Worm (Caenorhabditis elegans) whole organism, L3 larva: ENCODE data around the gene Y48B6A.5.

ENCODE experiments used
- R02D3.7 ChIP-seq: fragments of 150-350 bp; optimal IDR thresholded peaks from 2 replicates; lab custom pipeline; 2014; ENCODE audit warnings: missing biosample characterization, missing genetic modification characterization
- ZK546.5 ChIP-seq: sonication (generic microtip); optimal IDR thresholded peaks from 2 replicates; lab custom pipeline; 2017; ENCODE audit warnings: missing biosample characterization, missing genetic modification characterization
- aly-2 ChIP-seq: fragments of 150-350 bp; optimal IDR thresholded peaks from 2 replicates; lab custom pipeline; 2014; ENCODE audit warnings: missing biosample characterization, missing genetic modification characterization
- ama-1 ChIP-seq: fragments of 150-350 bp; optimal IDR thresholded peaks from 2 replicates; lab custom pipeline; 2018
- ceh-16 ChIP-seq: sonication (generic microtip); optimal IDR thresholded peaks from 2 replicates; lab custom pipeline; 2017; ENCODE audit warnings: missing biosample characterization, missing genetic modification characterization
- ceh-28 ChIP-seq: fragments of 150-350 bp; optimal IDR thresholded peaks from 2 replicates; lab custom pipeline; 2014; ENCODE audit warnings: missing biosample characterization, missing genetic modification reagents, missing genetic modification characterization
- ceh-82 ChIP-seq: fragments of 150-350 bp; optimal IDR thresholded peaks from 2 replicates; lab custom pipeline; 2014; ENCODE audit warnings: missing biosample characterization, missing genetic modification characterization
- ceh-9 ChIP-seq: sonication (generic microtip); optimal IDR thresholded peaks from 2 replicates; lab custom pipeline; 2018; ENCODE audit warnings: missing biosample characterization, missing genetic modification characterization
- daf-12 ChIP-seq: fragments of 150-350 bp; optimal IDR thresholded peaks from 2 replicates; lab custom pipeline; 2014; ENCODE audit warnings: missing biosample characterization, missing genetic modification reagents, missing genetic modification characterization
- egl-27 ChIP-seq: sonication (generic microtip); optimal IDR thresholded peaks from 4 replicates; lab custom pipeline; 2017; ENCODE audit warnings: missing biosample characterization, missing genetic modification reagents, missing genetic modification characterization
- egl-5 ChIP-seq: fragments of 150-350 bp; optimal IDR thresholded peaks from 2 replicates; lab custom pipeline; 2017; ENCODE audit warnings: missing biosample characterization, missing genetic modification reagents, missing genetic modification characterization, inconsistent platforms
- elt-1 ChIP-seq: fragments of 150-350 bp; optimal IDR thresholded peaks from 2 replicates; lab custom pipeline; 2014; ENCODE audit warnings: missing biosample characterization, missing genetic modification characterization
- elt-2 ChIP-seq: sonication (generic microtip); optimal IDR thresholded peaks from 2 replicates; lab custom pipeline; 2016; ENCODE audit warnings: missing genetic modification reagents, mild to moderate bottlenecking, missing genetic modification characterization, missing compliant biosample characterization
- elt-3 ChIP-seq, 3 experiments: fragments of 150-350 bp in 1 of 3; sonication (generic microtip) in 2 of 3; optimal IDR thresholded peaks; 2 replicates in 2 of 3; 4 replicates in 1 of 3; lab custom pipeline; 2014 to 2017; ENCODE audit warnings: missing biosample characterization in 3 of 3, missing genetic modification characterization in 3 of 3
- eor-1 ChIP-seq, 2 experiments: fragments of 150-350 bp; optimal IDR thresholded peaks; 2 replicates each; lab custom pipeline; 2014 to 2018; ENCODE audit warnings: missing biosample characterization in 2 of 2, missing genetic modification characterization in 2 of 2
- fkh-10 ChIP-seq: sonication (generic microtip); optimal IDR thresholded peaks from 2 replicates; lab custom pipeline; 2017; ENCODE audit warnings: missing biosample characterization, missing genetic modification reagents, missing genetic modification characterization
- fkh-2 ChIP-seq: fragments of 150-350 bp; optimal IDR thresholded peaks from 2 replicates; lab custom pipeline; 2014; ENCODE audit warnings: missing biosample characterization, missing genetic modification reagents, missing genetic modification characterization
- hmg-11 ChIP-seq: sonication (generic microtip); optimal IDR thresholded peaks from 2 replicates; lab custom pipeline; 2016; ENCODE audit warnings: missing genetic modification characterization, missing compliant biosample characterization
- jun-1 ChIP-seq: fragments of 150-350 bp; optimal IDR thresholded peaks from 2 replicates; lab custom pipeline; 2014; ENCODE audit warnings: missing biosample characterization, missing genetic modification reagents, missing genetic modification characterization
- lin-15B ChIP-seq: fragments of 150-350 bp; optimal IDR thresholded peaks from 2 replicates; lab custom pipeline; 2014; ENCODE audit warnings: missing biosample characterization, missing genetic modification characterization
- lin-39 ChIP-seq: fragments of 150-350 bp; optimal IDR thresholded peaks from 2 replicates; lab custom pipeline; 2018; ENCODE audit warnings: missing biosample characterization, missing genetic modification reagents, missing genetic modification characterization
- lsy-12 ChIP-seq: sonication (generic microtip); optimal IDR thresholded peaks from 2 replicates; lab custom pipeline; 2016; ENCODE audit warnings: mild to moderate bottlenecking, missing genetic modification characterization, missing compliant biosample characterization
- mdl-1 ChIP-seq: fragments of 150-350 bp; optimal IDR thresholded peaks from 2 replicates; lab custom pipeline; 2014; ENCODE audit warnings: missing biosample characterization, missing genetic modification characterization
- mml-1 ChIP-seq: fragments of 150-350 bp; sonication (generic microtip); optimal IDR thresholded peaks from 3 replicates; lab custom pipeline; 2014; ENCODE audit warnings: missing biosample characterization, missing genetic modification characterization
- nfya-1 ChIP-seq: sonication (generic microtip); optimal IDR thresholded peaks from 2 replicates; lab custom pipeline; 2017; ENCODE audit warnings: missing genetic modification characterization, mild to moderate bottlenecking, missing compliant biosample characterization, antibody characterized with exemption, moderate library complexity; ENCODE audit not compliant: insufficient read depth
- nhr-11 ChIP-seq: fragments of 150-350 bp; optimal IDR thresholded peaks from 2 replicates; lab custom pipeline; 2014; ENCODE audit warnings: missing biosample characterization, missing genetic modification characterization
- nhr-12 ChIP-seq: fragments of 150-350 bp; optimal IDR thresholded peaks from 2 replicates; lab custom pipeline; 2014; ENCODE audit warnings: missing biosample characterization, missing genetic modification characterization
- nhr-23 ChIP-seq: fragments of 150-350 bp; optimal IDR thresholded peaks from 2 replicates; lab custom pipeline; 2014; ENCODE audit warnings: missing biosample characterization, missing genetic modification reagents, missing genetic modification characterization
- nhr-237 ChIP-seq: fragments of 150-350 bp; optimal IDR thresholded peaks from 2 replicates; lab custom pipeline; 2014; ENCODE audit warnings: missing biosample characterization, missing genetic modification characterization
- nhr-25 ChIP-seq: sonication (generic microtip); optimal IDR thresholded peaks from 2 replicates; lab custom pipeline; 2017; ENCODE audit warnings: missing biosample characterization, missing genetic modification characterization
- nhr-28 ChIP-seq: fragments of 150-350 bp; optimal IDR thresholded peaks from 2 replicates; lab custom pipeline; 2014; ENCODE audit warnings: missing biosample characterization, missing genetic modification characterization
- nhr-43 ChIP-seq: sonication (generic microtip); optimal IDR thresholded peaks from 2 replicates; lab custom pipeline; 2016; ENCODE audit warnings: mild to moderate bottlenecking, missing genetic modification characterization, missing compliant biosample characterization; ENCODE audit not compliant: poor library complexity, severe bottlenecking
- nhr-67 ChIP-seq: fragments of 150-350 bp; optimal IDR thresholded peaks from 2 replicates; lab custom pipeline; 2014; ENCODE audit warnings: missing biosample characterization, missing genetic modification characterization
- nhr-76 ChIP-seq: fragments of 150-350 bp; sonication (generic microtip); optimal IDR thresholded peaks from 5 replicates; lab custom pipeline; 2014; ENCODE audit warnings: missing biosample characterization, missing genetic modification characterization
- nhr-77 ChIP-seq: fragments of 150-350 bp; optimal IDR thresholded peaks from 2 replicates; lab custom pipeline; 2014; ENCODE audit warnings: missing biosample characterization, missing genetic modification characterization
- pha-4 ChIP-seq: fragments of 150-350 bp; optimal IDR thresholded peaks from 2 replicates; lab custom pipeline; 2014; ENCODE audit warnings: missing biosample characterization, missing genetic modification reagents, missing genetic modification characterization
- pqm-1 ChIP-seq: fragments of 150-350 bp; optimal IDR thresholded peaks from 2 replicates; lab custom pipeline; 2017; ENCODE audit warnings: missing biosample characterization, missing genetic modification characterization, inconsistent platforms
- sea-2 ChIP-seq: fragments of 150-350 bp; sonication (generic microtip); optimal IDR thresholded peaks from 4 replicates; lab custom pipeline; 2014; ENCODE audit warnings: missing biosample characterization, missing genetic modification reagents, missing genetic modification characterization
- skn-1 ChIP-seq: fragments of 150-350 bp; optimal IDR thresholded peaks from 2 replicates; lab custom pipeline; 2014; ENCODE audit warnings: missing biosample characterization, missing genetic modification characterization
- snpc-4 ChIP-seq: fragments of 150-350 bp; optimal IDR thresholded peaks from 2 replicates; lab custom pipeline; 2014; ENCODE audit warnings: missing biosample characterization, missing genetic modification characterization
- tbx-2 ChIP-seq: sonication (generic microtip); optimal IDR thresholded peaks from 2 replicates; lab custom pipeline; 2016; ENCODE audit warnings: mild to moderate bottlenecking, missing genetic modification characterization, missing compliant biosample characterization
- unc-39 ChIP-seq: sonication (generic microtip); optimal IDR thresholded peaks from 4 replicates; lab custom pipeline; 2017; ENCODE audit warnings: missing biosample characterization, missing genetic modification characterization
- unc-62 ChIP-seq: fragments of 150-350 bp; sonication (generic microtip); optimal IDR thresholded peaks from 4 replicates; lab custom pipeline; 2014; ENCODE audit warnings: missing biosample characterization, missing genetic modification reagents, missing genetic modification characterization
- zag-1 ChIP-seq: fragments of 150-350 bp; optimal IDR thresholded peaks from 2 replicates; lab custom pipeline; 2014; ENCODE audit warnings: missing biosample characterization, missing genetic modification characterization
- ztf-11 ChIP-seq: fragments of 150-350 bp; optimal IDR thresholded peaks from 2 replicates; lab custom pipeline; 2014; ENCODE audit warnings: missing biosample characterization, missing genetic modification characterization
- ztf-4 ChIP-seq: fragments of 150-350 bp; optimal IDR thresholded peaks from 2 replicates; lab custom pipeline; 2014; ENCODE audit warnings: missing biosample characterization, missing genetic modification characterization

Gene Y48B6A.5

DNA sequence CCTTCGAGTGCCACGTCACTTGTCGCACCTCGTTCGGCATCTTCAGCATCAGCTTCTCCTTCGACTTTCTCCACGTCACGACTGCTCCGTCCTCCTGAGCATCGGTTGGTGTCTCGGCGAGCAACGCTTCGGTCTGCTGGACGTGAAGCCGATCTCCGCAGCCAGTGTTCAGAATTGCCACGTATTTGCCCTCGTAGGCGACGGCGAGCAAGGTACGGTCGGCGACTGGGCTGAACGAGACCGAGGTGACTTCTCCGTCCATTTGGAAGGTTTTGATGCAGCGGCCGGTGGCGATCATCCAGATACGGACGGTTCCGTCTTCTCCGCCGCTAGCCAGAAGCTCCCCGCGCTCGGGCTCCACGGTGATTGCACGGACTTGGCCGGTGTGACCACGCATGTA, 22.7 kb downstream of the Y48B6A.5 start:
- TF ChIP-seq nhr-25 (no peak), nhr-77 (no peak), nhr-76 (no peak), aly-2 (tag; lab: Kevin White, UChicago) (no peak), lsy-12 (tag; lab: Kevin White, UChicago) (no peak), hmg-11 (no peak), unc-62 (GFP tag; lab: Kevin White, UChicago) (no peak), ceh-9 (tag; lab: Kevin White, UChicago) (no peak), elt-2 (tag; lab: Kevin White, UChicago) (no peak), tbx-2 (tag; lab: Kevin White, UChicago) (no peak), nfya-1 (tag; lab: Kevin White, UChicago) (no peak)

DNA sequence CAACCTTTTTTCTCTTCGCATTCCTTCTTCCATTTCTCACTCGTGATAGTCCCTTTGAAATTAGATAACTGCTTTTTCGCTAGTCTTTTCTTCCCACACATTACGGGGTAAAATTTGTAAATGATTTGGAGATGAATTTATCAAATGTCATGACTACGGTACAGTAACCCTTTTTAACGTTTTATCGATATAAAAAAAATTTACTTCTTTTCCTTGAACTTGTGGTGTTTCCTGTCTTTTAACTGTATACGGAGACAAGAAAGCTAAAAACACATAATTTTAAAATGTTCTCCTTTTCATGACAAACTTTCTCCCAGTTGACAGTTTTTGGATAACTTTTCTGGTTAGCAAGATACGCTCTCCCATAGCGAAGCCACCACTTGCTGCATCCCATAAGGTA, 25.0 kb downstream of the Y48B6A.5 start, which contains the start of gene W03H9.1:
TSS of gene W03H9.1 (minus strand) at position 101 of the 400 bp plus-strand sequence.
- TF ChIP-seq pqm-1 (tag; lab: Kevin White, UChicago) = no peak
- TF ChIP-seq daf-12 (tag; lab: Kevin White, UChicago) = no peak
- TF ChIP-seq elt-1 = no peak
- no peak for TF ChIP-seq nhr-77
- no peak for TF ChIP-seq ztf-4 (tag; lab: Kevin White, UChicago)
- TF ChIP-seq ZK546.5 (tag; lab: Kevin White, UChicago) = no peak
- TF ChIP-seq pha-4 = no peak
- TF ChIP-seq nhr-28 = no peak
- TF ChIP-seq unc-39 (tag; lab: Kevin White, UChicago) = no peak
- no peak for TF ChIP-seq nhr-237
- no peak for TF ChIP-seq ceh-28
- no peak for TF ChIP-seq elt-3 (tag; optimal IDR thresholded peaks at IDR 0.05; lab: Kevin White, UChicago)
- TF ChIP-seq aly-2 (tag; lab: Kevin White, UChicago) = no peak
- no peak for TF ChIP-seq ztf-11 (tag; lab: Kevin White, UChicago)
- TF ChIP-seq nfya-1 (tag; lab: Kevin White, UChicago) = no peak
- TF ChIP-seq tbx-2 (tag; lab: Kevin White, UChicago) = no peak
- TF ChIP-seq lin-15B (tag; lab: Kevin White, UChicago) = no peak
- TF ChIP-seq nhr-25 = no peak

DNA sequence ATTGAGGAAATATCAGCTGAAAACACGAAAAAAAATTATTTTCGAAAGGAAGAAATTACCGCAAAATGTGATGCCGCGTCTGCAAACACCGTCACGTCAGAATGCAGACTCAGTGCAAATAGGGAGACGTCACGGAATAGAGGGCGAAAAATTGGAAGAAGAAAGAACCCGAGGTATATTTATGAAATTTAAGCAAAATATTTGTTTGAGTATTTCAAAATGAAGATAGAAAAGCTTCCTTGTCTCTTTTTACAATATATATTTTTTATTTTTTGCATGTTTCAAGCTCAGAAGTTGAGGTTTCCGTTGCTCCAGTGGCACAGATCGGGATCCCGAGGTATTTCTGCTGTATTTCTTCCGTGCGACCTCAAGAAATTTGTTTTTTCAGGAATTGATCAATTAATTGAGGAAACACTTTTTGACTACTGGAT, 31.1 kb downstream of the Y48B6A.5 start, which contains the start of gene W03H9.2:
TSS of gene W03H9.2 (minus strand) at position 32 of the 431 bp plus-strand sequence.
- TF ChIP-seq ceh-9 (tag; lab: Kevin White, UChicago) (no peak), mml-1 (tag; lab: Kevin White, UChicago) (no peak), nhr-11 (tag; lab: Kevin White, UChicago) (no peak), sea-2 (GFP tag; lab: Kevin White, UChicago) (no peak), ceh-82 (tag; lab: Kevin White, UChicago) (no peak), unc-39 (tag; lab: Kevin White, UChicago) (no peak), nhr-25 (peak; percentile 39), tbx-2 (tag; lab: Kevin White, UChicago) (no peak), zag-1 (no peak), unc-62 (GFP tag; lab: Kevin White, UChicago) (no peak), jun-1 (tag; lab: Kevin White, UChicago) (no peak), nhr-23 (tag; lab: Kevin White, UChicago) (peak; percentile 45), hmg-11 (peak; percentile 88), fkh-2 (tag; lab: Kevin White, UChicago) (no peak), ceh-28 (peak; percentile 40), fkh-10 (GFP tag; lab: Kevin White, UChicago) (no peak), elt-3 (tag; optimal IDR thresholded peaks at IDR 0.05; lab: Kevin White, UChicago) (no peak), egl-27 (no peak), eor-1 (tag; optimal IDR thresholded peaks at IDR 0.05; lab: Kevin White, UChicago) (no peak), daf-12 (tag; lab: Kevin White, UChicago) (no peak), ztf-11 (tag; lab: Kevin White, UChicago) (no peak), skn-1 (tag; lab: Kevin White, UChicago) (no peak), aly-2 (tag; lab: Kevin White, UChicago) (no peak), nhr-77 (no peak), pqm-1 (tag; lab: Kevin White, UChicago) (no peak), ztf-4 (tag; lab: Kevin White, UChicago) (no peak), mdl-1 (tag; lab: Kevin White, UChicago) (no peak), egl-5 (tag; lab: Kevin White, UChicago) (no peak), pha-4 (peak; percentile 42), ama-1 (lab: Kevin White, UChicago) (no peak), ceh-16 (tag; lab: Kevin White, UChicago) (no peak), nhr-237 (no peak), lin-15B (tag; lab: Kevin White, UChicago) (peak; percentile 41), nhr-67 (tag; lab: Kevin White, UChicago) (no peak), lin-39 (tag; lab: Kevin White, UChicago) (no peak), elt-2 (tag; lab: Kevin White, UChicago) (peak; percentile 26), snpc-4 (tag; lab: Kevin White, UChicago) (peak; percentile 5), nhr-43 (peak; percentile 72), nhr-28 (no peak), R02D3.7 (tag; lab: Kevin White, UChicago) (peak; percentile 26), lsy-12 (tag; lab: Kevin White, UChicago) (peak; percentile 61), ZK546.5 (tag; lab: Kevin White, UChicago) (no peak), nhr-76 (no peak), nfya-1 (tag; lab: Kevin White, UChicago) (peak; percentile 60), nhr-12 (tag; lab: Kevin White, UChicago) (no peak)
